Worm (Caenorhabditis elegans): ENCODE measurements around the gene F07H5.10.

DNA sequence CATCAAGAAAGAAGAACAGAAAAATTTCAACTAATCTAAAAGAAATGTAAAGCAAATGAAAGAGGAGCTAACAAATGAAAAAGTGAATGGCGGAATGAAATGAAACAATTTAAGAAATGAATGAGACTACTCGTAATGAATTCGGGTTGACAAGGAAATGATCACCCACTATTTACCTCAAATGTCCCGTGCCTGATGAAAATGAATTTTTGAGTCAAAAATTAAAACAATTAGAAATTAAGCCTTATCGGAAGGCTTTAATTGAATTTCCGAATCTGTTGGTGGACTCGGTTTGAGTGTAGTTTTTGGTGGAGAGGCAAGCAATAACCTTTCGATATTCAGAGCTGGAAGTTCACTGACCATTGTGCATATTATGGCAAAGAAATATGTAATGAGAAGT, 40.6 kb upstream of the F07H5.10 start:
- TF ChIP-seq lsy-2 (tag; optimal IDR thresholded peaks at IDR 0.05) (no peak), unc-62 (GFP tag; optimal IDR thresholded peaks at IDR 0.05) (no peak), mab-5 (tag; optimal IDR thresholded peaks at IDR 0.05) (no peak), mep-1 (tag; optimal IDR thresholded peaks at IDR 0.05) (no peak), pha-4 (tag; optimal IDR thresholded peaks at IDR 0.05) (no peak), ztf-11 (tag; optimal IDR thresholded peaks at IDR 0.05) (no peak), nhr-237 (tag; optimal IDR thresholded peaks at IDR 0.05) (no peak), sem-2 (GFP tag; optimal IDR thresholded peaks at IDR 0.05) (no peak)
